Fruit fly (Drosophila melanogaster): ENCODE results near the gene robl37BC.

The robl37BC gene

DNA sequence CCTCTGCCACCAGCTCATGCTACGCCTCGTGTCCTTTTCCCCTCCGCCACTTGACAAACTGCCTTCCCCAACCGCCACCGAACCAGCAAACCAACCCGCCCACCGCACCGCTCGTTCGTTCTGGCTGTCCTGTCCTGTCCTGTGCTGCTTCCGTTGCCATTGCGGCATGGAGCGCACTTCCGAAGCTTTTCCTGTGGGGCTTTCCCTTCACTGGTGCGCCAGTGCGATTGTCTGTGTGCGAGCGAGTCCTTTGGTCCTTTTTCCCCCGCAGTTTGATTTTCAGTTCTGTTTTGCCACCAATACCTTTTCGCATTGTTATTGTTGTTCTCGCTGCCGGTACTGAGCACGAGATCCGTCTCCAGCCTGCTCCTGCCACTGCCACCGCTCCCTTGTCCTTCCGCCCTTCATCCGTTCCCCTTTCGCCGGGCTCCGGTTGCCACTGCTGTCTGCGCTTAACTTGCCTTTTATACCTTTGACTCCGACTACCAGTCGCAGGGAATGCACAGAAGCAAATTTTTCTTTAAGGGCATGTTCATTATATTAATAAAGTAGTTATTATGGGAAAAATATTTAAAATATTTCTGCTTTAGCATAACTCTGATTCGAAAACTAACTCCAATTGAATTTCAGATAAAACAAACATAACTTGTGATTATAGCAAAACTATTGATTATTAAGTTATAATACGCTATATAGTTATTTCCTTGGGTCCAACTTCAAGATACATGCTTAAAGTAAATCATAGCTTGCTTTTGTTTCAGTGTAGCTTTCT lies 13.5 kb downstream of the robl37BC start (continued):
- TF ChIP-seq Optix (GFP tag; IDR thresholded peaks at IDR 0.05) (no peak), Dip2 (GFP tag; IDR thresholded peaks at IDR 0.05) (no peak), CG13624 (GFP tag; optimal IDR thresholded peaks at IDR 0.05) (peak; percentile 5), nerfin-2 (GFP tag; IDR thresholded peaks at IDR 0.05; ENCODE audit: partially characterized antibody) (no peak), Drgx (GFP tag; IDR thresholded peaks at IDR 0.05) (no peak), CG17186 (GFP tag; optimal IDR thresholded peaks at IDR 0.05) (no peak), nom (GFP tag; optimal IDR thresholded peaks at IDR 0.05) (peak; percentile 41), Sry-δ (GFP tag; optimal IDR thresholded peaks at IDR 0.05) (no peak), Dad (GFP tag; optimal IDR thresholded peaks at IDR 0.05) (no peak), pum (GFP tag; optimal IDR thresholded peaks at IDR 0.05) (peak; percentile 17), CG7987 (GFP tag; optimal IDR thresholded peaks at IDR 0.05) (peak; percentile 10), CG7271 (tag; optimal IDR thresholded peaks at IDR 0.05) (no peak), CG8478 (optimal IDR thresholded peaks at IDR 0.05) (no peak), Hey (tag; optimal IDR thresholded peaks at IDR 0.05) (peak; percentile 80), E2f1 (GFP tag; IDR thresholded peaks at IDR 0.05) (peak; percentile 7; the same call in 1 of the 2 replicates), YL-1 (GFP tag; optimal IDR thresholded peaks at IDR 0.05) (peak; percentile 5), Nf-YC (tag; optimal IDR thresholded peaks at IDR 0.05) (peak; percentile 66), CG14441 (GFP tag; IDR thresholded peaks at IDR 0.05) (no peak), CG15601 (tag; optimal IDR thresholded peaks at IDR 0.05) (peak; percentile 72), CG2116 (GFP tag; optimal IDR thresholded peaks at IDR 0.05) (no peak), Hmr (GFP tag; optimal IDR thresholded peaks at IDR 0.05) (peak; percentile 88), slou (GFP tag; optimal IDR thresholded peaks at IDR 0.05) (peak; percentile 56), CG3726 (GFP tag; IDR thresholded peaks at IDR 0.05) (no peak), Jarid2 (GFP tag; optimal IDR thresholded peaks at IDR 0.05) (peak; percentile 36), dimm (GFP tag; IDR thresholded peaks at IDR 0.05) (no peak), CG12104 (GFP tag; optimal IDR thresholded peaks at IDR 0.05) (peak; percentile 33), scrt (GFP tag; optimal IDR thresholded peaks at IDR 0.05) (peak; percentile 70), B-H1 (GFP tag; IDR thresholded peaks at IDR 0.05) (peak; percentile 37; the same call in 2 of the 3 replicates), BtbVII (GFP tag; optimal IDR thresholded peaks at IDR 0.05) (peak; percentile 76), Dref (GFP tag; IDR thresholded peaks at IDR 0.05) (no peak), CG2129 (GFP tag; IDR thresholded peaks at IDR 0.05; ENCODE audit: partially characterized antibody) (no peak), Ets65A (GFP tag) (peak; percentile 89), pnt (GFP tag; optimal IDR thresholded peaks at IDR 0.05) (no peak), gsb-n (tag; optimal IDR thresholded peaks at IDR 0.05) (no peak), CG13775 (GFP tag; optimal IDR thresholded peaks at IDR 0.05) (peak; percentile 57), nerfin-1 (tag; optimal IDR thresholded peaks at IDR 0.05) (peak; percentile 63), yki (optimal IDR thresholded peaks at IDR 0.05) (no peak), Hr78 (GFP tag; optimal IDR thresholded peaks at IDR 0.05) (peak in 1 of 2 experiments; percentile 21), CG9609 (GFP tag; optimal IDR thresholded peaks at IDR 0.05) (no peak), CG6791 (GFP tag; IDR thresholded peaks at IDR 0.05; ENCODE audit: partially characterized antibody) (no peak), bowl (GFP tag; IDR thresholded peaks at IDR 0.05) (no peak), CG10366 (GFP tag; IDR thresholded peaks at IDR 0.05) (peak; percentile 27; the same call in 1 of the 2 replicates), mam (GFP tag; optimal IDR thresholded peaks at IDR 0.05) (peak; percentile 51), CG4730 (GFP tag; IDR thresholded peaks at IDR 0.05) (no peak), dan (GFP tag; IDR thresholded peaks at IDR 0.05) (no peak), CG1603 (tag; optimal IDR thresholded peaks at IDR 0.05) (peak; percentile 24), Atf6 (GFP tag; IDR thresholded peaks at IDR 0.05) (peak; percentile 70), CG11504 (tag; optimal IDR thresholded peaks at IDR 0.05) (peak; percentile 89), CG43689 (GFP tag; IDR thresholded peaks at IDR 0.05) (no peak), CG42726 (GFP tag; IDR thresholded peaks at IDR 0.05; ENCODE audit: partially characterized antibody) (no peak)

Data from whole organism, embryonic.